Worm (Caenorhabditis elegans) whole organism, young adult: ENCODE measurements around the gene vps-29.

Experiments used
- C06A6.2 ChIP-seq: fragments of 200-800 bp; sonication (Bioruptor generic); conservative IDR thresholded peaks from 2 replicates; pipeline ENCODE4 v1.3.6; 2022; ENCODE audit warnings: missing genetic modification characterization, missing compliant biosample characterization
- F57A8.1 ChIP-seq: fragments of 200-800 bp; sonication (Bioruptor generic); optimal IDR thresholded peaks from 2 replicates; lab custom pipeline; 2018; ENCODE audit warnings: mild to moderate bottlenecking, missing genetic modification characterization, moderate library complexity, missing compliant biosample characterization
- T26A5.8 ChIP-seq: sonication (generic microtip); optimal IDR thresholded peaks from 2 replicates; lab custom pipeline; 2016; ENCODE audit warnings: missing genetic modification characterization, missing compliant biosample characterization
- Y56A3A.18 ChIP-seq: fragments of 200-800 bp; sonication (Bioruptor generic); IDR thresholded peaks from 2 replicates; pipeline ENCODE4 v1.3.6; 2022; ENCODE audit warnings: missing genetic modification reagents, missing genetic modification characterization, missing compliant biosample characterization
- Y95B8A.8 ChIP-seq: fragments of 200-800 bp; sonication (Bioruptor generic); IDR thresholded peaks from 2 replicates; pipeline ENCODE4 v1.3.6; 2022; ENCODE audit warnings: missing genetic modification reagents, missing genetic modification characterization, missing compliant biosample characterization
- ama-1 ChIP-seq, 3 experiments: fragments of 150-350 bp in 1 of 3; sonication (generic microtip) in 2 of 3; optimal IDR thresholded peaks; 2 replicates each; lab custom pipeline; 2014 to 2018; ENCODE audit warnings: missing biosample characterization in 2 of 3, missing genetic modification characterization in 2 of 3, missing genetic modification reagents in 2 of 3
- ceh-27 ChIP-seq: fragments of 200-800 bp; sonication (Bioruptor generic); optimal IDR thresholded peaks from 2 replicates; lab custom pipeline; 2018; ENCODE audit warnings: mild to moderate bottlenecking, missing genetic modification characterization, moderate library complexity, missing compliant biosample characterization
- ceh-79 ChIP-seq: sonication (generic microtip); optimal IDR thresholded peaks from 2 replicates; lab custom pipeline; 2017; ENCODE audit warnings: mild to moderate bottlenecking, missing genetic modification characterization, missing compliant biosample characterization
- gei-17 ChIP-seq: fragments of 200-800 bp; sonication (Bioruptor generic); optimal IDR thresholded peaks from 2 replicates; lab custom pipeline; 2018; ENCODE audit warnings: mild to moderate bottlenecking, missing genetic modification characterization, missing compliant biosample characterization
- hlh-26 ChIP-seq: fragments of 200-800 bp; sonication (Bioruptor generic); conservative IDR thresholded peaks from 2 replicates; pipeline ENCODE4 v1.3.6; 2022; ENCODE audit warnings: missing genetic modification reagents, missing genetic modification characterization, missing compliant biosample characterization
- hmg-1.2 ChIP-seq: fragments of 200-800 bp; sonication (Bioruptor generic); IDR thresholded peaks from 2 replicates; pipeline ENCODE4 v1.3.6; 2022; ENCODE audit warnings: missing genetic modification reagents, missing genetic modification characterization, missing compliant biosample characterization
- lin-40 ChIP-seq: sonication (generic microtip); optimal IDR thresholded peaks from 2 replicates; lab custom pipeline; 2016; ENCODE audit warnings: missing genetic modification characterization, mild to moderate bottlenecking, missing compliant biosample characterization, missing genotype, missing genetic modification reagents
- lir-1 ChIP-seq: fragments of 200-800 bp; sonication (Bioruptor generic); conservative IDR thresholded peaks from 2 replicates; pipeline ENCODE4 v1.3.6; 2022; ENCODE audit warnings: missing genetic modification reagents, missing genetic modification characterization, missing compliant biosample characterization
- lsl-1 ChIP-seq: fragments of 200-800 bp; sonication (Bioruptor generic); optimal IDR thresholded peaks from 2 replicates; lab custom pipeline; 2018; ENCODE audit warnings: mild to moderate bottlenecking, missing genetic modification characterization, moderate library complexity, missing compliant biosample characterization
- madf-6 ChIP-seq: fragments of 200-800 bp; sonication (Bioruptor generic); IDR thresholded peaks from 2 replicates; pipeline ENCODE4 v1.3.6; 2022; ENCODE audit warnings: missing genetic modification reagents, missing genetic modification characterization, missing compliant biosample characterization
- nfyb-1 ChIP-seq: fragments of 200-800 bp; sonication (Bioruptor generic); IDR thresholded peaks from 2 replicates; pipeline ENCODE4 v1.3.6; 2022; ENCODE audit warnings: missing genetic modification reagents, missing genetic modification characterization, missing compliant biosample characterization
- nhr-80 ChIP-seq: sonication (generic microtip); optimal IDR thresholded peaks from 2 replicates; lab custom pipeline; 2016; ENCODE audit warnings: missing genetic modification characterization, missing compliant biosample characterization
- pha-4 ChIP-seq: fragments of 150-350 bp; sonication (generic microtip); optimal IDR thresholded peaks from 2 replicates; lab custom pipeline; 2014; ENCODE audit warnings: missing biosample characterization, missing genetic modification reagents, missing genetic modification characterization
- repo-1 ChIP-seq: sonication (generic microtip); optimal IDR thresholded peaks from 2 replicates; lab custom pipeline; 2017; ENCODE audit warnings: mild to moderate bottlenecking, missing genetic modification characterization, missing compliant biosample characterization
- sdz-38 ChIP-seq: sonication (generic microtip); optimal IDR thresholded peaks from 2 replicates; lab custom pipeline; 2016; ENCODE audit warnings: missing genotype, missing genetic modification characterization, missing compliant biosample characterization
- snpc-1.3 ChIP-seq: sonication (generic microtip); optimal IDR thresholded peaks from 2 replicates; lab custom pipeline; 2017; ENCODE audit warnings: missing genetic modification characterization, mild to moderate bottlenecking, missing compliant biosample characterization, antibody characterized with exemption, moderate library complexity, missing genotype, missing genetic modification reagents; ENCODE audit not compliant: insufficient read depth
- snpc-3.4 ChIP-seq: sonication (generic microtip); optimal IDR thresholded peaks from 2 replicates; lab custom pipeline; 2017; ENCODE audit warnings: missing genetic modification characterization, mild to moderate bottlenecking, missing compliant biosample characterization, antibody characterized with exemption, moderate library complexity, missing genotype, missing genetic modification reagents
- zim-3 ChIP-seq: sonication (generic microtip); optimal IDR thresholded peaks from 2 replicates; lab custom pipeline; 2017; ENCODE audit warnings: mild to moderate bottlenecking, missing genetic modification characterization, moderate library complexity, missing compliant biosample characterization
- ztf-18 ChIP-seq: sonication (generic microtip); optimal IDR thresholded peaks from 2 replicates; lab custom pipeline; 2016; ENCODE audit warnings: missing genotype, mild to moderate bottlenecking, missing genetic modification characterization, missing compliant biosample characterization
- ztf-26 ChIP-seq: sonication (generic microtip); optimal IDR thresholded peaks from 2 replicates; lab custom pipeline; 2017; ENCODE audit warnings: missing genetic modification characterization, missing compliant biosample characterization
- ztf-28 ChIP-seq: fragments of 200-800 bp; sonication (Bioruptor generic); IDR thresholded peaks from 2 replicates; pipeline ENCODE4 v1.3.6; 2022; ENCODE audit warnings: missing genetic modification reagents, missing genetic modification characterization, missing compliant biosample characterization
- ztf-3 ChIP-seq: fragments of 200-800 bp; sonication (Bioruptor generic); optimal IDR thresholded peaks from 2 replicates; lab custom pipeline; 2018; ENCODE audit warnings: mild to moderate bottlenecking, missing genetic modification characterization, missing compliant biosample characterization

vps-29 gene

ce11 chrIII:10149910-10150309 lies 37.1 kb upstream of the vps-29 start:
- TF ChIP-seq ztf-3 (GFP tag; lab: Kevin White, UChicago) (no peak), lir-1 (GFP tag; lab: Robert Waterston, UW) (no peak), gei-17 (no peak), T26A5.8 (tag; lab: Kevin White, UChicago) (no peak), snpc-1.3 (tag; lab: Kevin White, UChicago) (no peak), zim-3 (tag; lab: Kevin White, UChicago) (no peak), F57A8.1 (GFP tag; lab: Kevin White, UChicago) (no peak), ceh-27 (no peak), lsl-1 (GFP tag; lab: Kevin White, UChicago) (no peak), ztf-28 (GFP tag; lab: Robert Waterston, UW) (no peak), repo-1 (no peak)

ce11 chrIII:10146701-10147100 lies 33.8 kb upstream of the vps-29 start, which contains the start of gene K08E5.1:
Gene K08E5.1, minus strand, starts transcription at chrIII:10146801.
- TF ChIP-seq Y56A3A.18 (GFP tag; lab: Robert Waterston, UW) (no peak), hmg-1.2 (GFP tag; lab: Robert Waterston, UW) (peak; percentile 22; the same call in 1 of the 2 replicates)

DNA sequence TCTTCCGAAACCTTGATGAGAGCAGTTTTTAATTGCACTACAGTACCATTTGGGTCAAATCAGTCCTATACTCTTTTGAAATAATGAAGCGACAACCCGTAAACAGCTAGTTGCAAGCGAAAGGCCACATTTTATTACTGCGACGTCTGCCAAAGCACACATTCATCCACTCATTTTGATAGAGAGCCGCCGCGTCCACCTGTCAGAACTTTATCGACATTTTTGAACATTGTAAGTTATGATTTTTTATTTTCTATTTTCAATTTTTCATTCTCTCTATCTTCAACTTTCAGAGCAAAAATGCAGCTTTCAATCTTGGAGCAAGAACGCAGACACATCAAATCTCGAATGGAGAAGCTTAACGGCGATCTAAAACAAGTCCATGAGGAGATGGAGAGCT lies 27.9 kb upstream of the vps-29 start, which contains the start of gene K08E5.6:
TSS of gene K08E5.6 (plus strand) at position 301 of the 400 bp plus-strand sequence.
- no peak for TF ChIP-seq C06A6.2 (GFP tag; lab: Robert Waterston, UW)
- no peak for TF ChIP-seq ceh-79 (tag; lab: Kevin White, UChicago)
- no peak for TF ChIP-seq hlh-26 (GFP tag; lab: Robert Waterston, UW)
- no peak for TF ChIP-seq snpc-3.4 (tag; lab: Kevin White, UChicago)
- no peak for TF ChIP-seq madf-6
- TF ChIP-seq Y56A3A.18 (GFP tag; lab: Robert Waterston, UW): no peak
- TF ChIP-seq lin-40: no peak
- no peak for TF ChIP-seq ztf-18
- no peak for TF ChIP-seq gei-17
- TF ChIP-seq ama-1 (optimal IDR thresholded peaks at IDR 0.05; lab: Kevin White, UChicago): no peak
- no peak for TF ChIP-seq ama-1 (GFP tag; optimal IDR thresholded peaks at IDR 0.05; lab: Kevin White, UChicago)
- TF ChIP-seq T26A5.8 (tag; lab: Kevin White, UChicago): no peak
- no peak for TF ChIP-seq pha-4 (tag; lab: Kevin White, UChicago)
- no peak for TF ChIP-seq sdz-38 (tag; lab: Kevin White, UChicago)

- TF ChIP-seq nfyb-1 (GFP tag; lab: Robert Waterston, UW): 0 out of 2 replicates have a peak, but pooled peaks have one; percentile 11
- no peak for TF ChIP-seq Y95B8A.8
- peak; percentile 2 for TF ChIP-seq lin-40
- peak; percentile 23; the same call in 1 of the 2 replicates for TF ChIP-seq hmg-1.2 (GFP tag; lab: Robert Waterston, UW)
- TF ChIP-seq ztf-26 (tag; lab: Kevin White, UChicago): peak; percentile 1
These were observed 23.9 kb upstream of the vps-29 start, which contains the start of gene ZK1128.7 for ce11 chrIII:10136778-10137177. Gene ZK1128.7, plus strand, starts transcription at chrIII:10137006.

DNA sequence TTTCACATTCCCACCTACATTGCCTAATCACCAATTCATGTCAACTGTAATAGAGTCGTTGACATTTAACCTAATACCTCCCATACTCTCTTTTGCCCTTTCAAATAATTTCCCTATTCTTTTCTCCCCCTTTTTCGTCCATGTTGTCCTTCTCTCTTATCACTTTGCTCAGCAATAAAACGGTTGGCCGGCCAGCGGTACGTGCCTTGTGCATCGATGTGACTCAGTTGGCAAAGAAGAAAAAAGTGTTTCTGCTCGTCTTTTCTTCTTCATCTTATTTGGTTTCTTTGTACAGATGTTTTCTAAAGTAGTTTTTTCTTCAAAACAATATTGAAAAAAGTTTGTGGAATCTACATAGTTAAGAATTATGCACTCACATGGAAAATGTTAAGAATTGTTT lies 21.7 kb upstream of the vps-29 start:
- no peak for TF ChIP-seq madf-6
- TF ChIP-seq nhr-80 (tag; lab: Kevin White, UChicago): peak; percentile 59
